Fruit fly (Drosophila melanogaster) whole organism, embryonic: ENCODE data around the gene yellow-f2.
A peak's percentile ranks its signal among the peaks of the same experiment; 100 is the strongest.

Experiments
- Abd-B ChIP-seq: fragments of 200-800 bp; sonication (Bioruptor generic); optimal IDR thresholded peaks from 2 replicates; lab custom pipeline; 2018; ENCODE audit warnings: missing biosample characterization, mild to moderate bottlenecking, missing genetic modification characterization, moderate library complexity
- C15 ChIP-seq: fragments of 200-800 bp; sonication (Bioruptor generic); IDR thresholded peaks from 3 replicates; pipeline ENCODE4 v1.3.6; 2022; ENCODE audit warnings: missing biosample characterization, missing genetic modification characterization
- CG1024 ChIP-seq: fragments of 200-800 bp; sonication (Bioruptor generic); IDR thresholded peaks from 2 replicates; pipeline ENCODE4 v1.3.6; 2022; ENCODE audit warnings: missing biosample characterization, missing genetic modification characterization
- CG11085 ChIP-seq: fragments of 200-800 bp; sonication (Bioruptor generic); IDR thresholded peaks from 2 replicates; pipeline ENCODE4 v1.3.6; 2022; ENCODE audit warnings: missing biosample characterization, missing genetic modification characterization
- CG11093 ChIP-seq: fragments of 200-800 bp; sonication (Bioruptor generic); IDR thresholded peaks from 3 replicates; pipeline ENCODE4 v1.3.6; 2022; ENCODE audit warnings: missing biosample characterization, missing genetic modification characterization
- CG11560 ChIP-seq: fragments of 200-800 bp; sonication (Bioruptor generic); IDR thresholded peaks from 3 replicates; pipeline ENCODE4 v1.3.6; 2022; ENCODE audit warnings: missing biosample characterization, missing genetic modification characterization
- CG13894 ChIP-seq: fragments of 200-800 bp; sonication (Bioruptor generic); optimal IDR thresholded peaks from 3 replicates; lab custom pipeline; 2018; ENCODE audit warnings: missing biosample characterization, mild to moderate bottlenecking, missing genetic modification characterization, moderate library complexity
- CG16779 ChIP-seq: fragments of 200-800 bp; sonication (Bioruptor generic); IDR thresholded peaks from 2 replicates; pipeline ENCODE4 v1.3.6; 2022; ENCODE audit warnings: missing biosample characterization, missing genetic modification characterization
- CG17912 ChIP-seq: fragments of 200-800 bp; sonication (Bioruptor generic); optimal IDR thresholded peaks from 2 replicates; lab custom pipeline; 2018; ENCODE audit warnings: missing biosample characterization, mild to moderate bottlenecking, missing genetic modification characterization
- CG2129 ChIP-seq: fragments of 200-800 bp; sonication (Bioruptor generic); IDR thresholded peaks from 2 replicates; pipeline ENCODE4 v1.3.6; 2022; ENCODE audit warnings: missing biosample characterization, missing genetic modification characterization; ENCODE audit not compliant: partially characterized antibody
- CG2678 ChIP-seq: fragments of 200-800 bp; sonication (Bioruptor generic); optimal IDR thresholded peaks from 3 replicates; lab custom pipeline; 2019; ENCODE audit warnings: missing biosample characterization, mild to moderate bottlenecking, missing genetic modification characterization, moderate library complexity
- CG2875 ChIP-seq: fragments of 200-800 bp; sonication (Bioruptor generic); optimal IDR thresholded peaks from 2 replicates; lab custom pipeline; 2017; ENCODE audit warnings: missing biosample characterization, mild to moderate bottlenecking, missing genetic modification characterization, missing genetic modification reagents
- CG30403 ChIP-seq: fragments of 200-800 bp; sonication (Bioruptor generic); optimal IDR thresholded peaks from 3 replicates; lab custom pipeline; 2016; ENCODE audit warnings: missing biosample characterization, missing genetic modification characterization
- CG3726 ChIP-seq: fragments of 200-800 bp; sonication (Bioruptor generic); IDR thresholded peaks from 3 replicates; pipeline ENCODE4, ENCODE4 v1.3.6; 2022; ENCODE audit warnings: missing biosample characterization, missing genetic modification characterization
- CG42726 ChIP-seq: fragments of 200-800 bp; sonication (Bioruptor generic); IDR thresholded peaks from 2 replicates; pipeline ENCODE4 v1.3.6; 2022; ENCODE audit warnings: missing biosample characterization, missing genetic modification characterization; ENCODE audit not compliant: partially characterized antibody
- CG4360 ChIP-seq: fragments of 200-800 bp; sonication (Bioruptor generic); IDR thresholded peaks from 2 replicates; pipeline ENCODE4 v1.3.6; 2022; ENCODE audit warnings: missing biosample characterization, missing genetic modification characterization
- CG7745 ChIP-seq: fragments of 200-800 bp; sonication (Bioruptor generic); optimal IDR thresholded peaks from 2 replicates; lab custom pipeline; 2018; ENCODE audit warnings: missing biosample characterization, mild to moderate bottlenecking, missing genetic modification characterization, moderate library complexity
- CG9932 ChIP-seq: fragments of 200-800 bp; sonication (Bioruptor generic); IDR thresholded peaks from 2 replicates; pipeline ENCODE4 v1.3.6; 2022; ENCODE audit warnings: missing biosample characterization, missing genetic modification characterization
- CrebB ChIP-seq: fragments of 200-800 bp; sonication (Bioruptor generic); optimal IDR thresholded peaks from 3 replicates; lab custom pipeline; 2018; ENCODE audit warnings: missing biosample characterization, mild to moderate bottlenecking, missing genetic modification characterization
- Dll ChIP-seq: fragments of 200-800 bp; sonication (Bioruptor generic); IDR thresholded peaks from 4 replicates; pipeline ENCODE4 v1.3.6; 2022; ENCODE audit warnings: missing biosample characterization, missing genetic modification characterization; ENCODE audit not compliant: partially characterized antibody
- Drgx ChIP-seq: fragments of 200-800 bp; sonication (Bioruptor generic); IDR thresholded peaks from 2 replicates; pipeline ENCODE4 v1.3.6; 2022; ENCODE audit warnings: missing biosample characterization, missing genetic modification characterization
- Gsc ChIP-seq: fragments of 200-800 bp; sonication (Bioruptor generic); IDR thresholded peaks from 2 replicates; pipeline ENCODE4 v1.3.6; 2022; ENCODE audit warnings: missing biosample characterization, missing genetic modification characterization
- H2.0 ChIP-seq: fragments of 200-800 bp; sonication (Bioruptor generic); IDR thresholded peaks from 2 replicates; pipeline ENCODE4 v1.3.6; 2022; ENCODE audit warnings: missing biosample characterization, missing genetic modification characterization
- Hmx ChIP-seq: fragments of 200-800 bp; sonication (Bioruptor generic); optimal IDR thresholded peaks from 2 replicates; lab custom pipeline; 2016; ENCODE audit warnings: missing biosample characterization, missing genetic modification characterization
- Hr78 ChIP-seq, 2 experiments: fragments of 200-800 bp in 1 of 2; fragments of >200 bp in 1 of 2; sonication (Bioruptor generic) in 1 of 2; optimal IDR thresholded peaks; 2 replicates each; lab custom pipeline; 2017 to 2019; ENCODE audit warnings: missing biosample characterization in 2 of 2, missing genetic modification characterization in 2 of 2, mild to moderate bottlenecking in 1 of 2, moderate library complexity in 1 of 2
- Med ChIP-seq: fragments of 200-800 bp; sonication (Bioruptor generic); peaks from one replicate; lab custom pipeline; 2016; ENCODE audit warnings: missing biosample characterization, missing genetic modification characterization, mild to moderate bottlenecking, inconsistent platforms, moderate library complexity
- NfI ChIP-seq: fragments of 200-800 bp; sonication (Bioruptor generic); optimal IDR thresholded peaks from 3 replicates; lab custom pipeline; 2018; ENCODE audit warnings: missing biosample characterization, mild to moderate bottlenecking, missing genetic modification characterization, moderate library complexity
- Sry-δ ChIP-seq: fragments of 200-800 bp; sonication (Bioruptor generic); optimal IDR thresholded peaks from 2 replicates; lab custom pipeline; 2016; ENCODE audit warnings: missing biosample characterization, missing genetic modification characterization
- ac ChIP-seq: fragments of 200-800 bp; sonication (Bioruptor generic); optimal IDR thresholded peaks from 3 replicates; lab custom pipeline; 2017; ENCODE audit warnings: missing biosample characterization, mild to moderate bottlenecking, missing genetic modification characterization
- ase ChIP-seq: fragments of 200-800 bp; sonication (Bioruptor generic); IDR thresholded peaks from 3 replicates; pipeline ENCODE4 v1.3.6; 2022; ENCODE audit warnings: missing biosample characterization, missing genetic modification characterization
- az2 ChIP-seq: fragments of 200-800 bp; sonication (Bioruptor generic); optimal IDR thresholded peaks from 3 replicates; lab custom pipeline; 2016; ENCODE audit warnings: missing biosample characterization, missing genetic modification characterization
- bigmax ChIP-seq: fragments of 200-800 bp; sonication (Bioruptor generic); optimal IDR thresholded peaks from 2 replicates; lab custom pipeline; 2018; ENCODE audit warnings: missing biosample characterization, mild to moderate bottlenecking, missing genetic modification characterization
- croc ChIP-seq: fragments of 200-800 bp; sonication (Bioruptor generic); conservative IDR thresholded peaks from 3 replicates; pipeline ENCODE4 v1.3.6; 2022; ENCODE audit warnings: missing biosample characterization, missing genetic modification characterization
- dm ChIP-seq: fragments of 200-800 bp; sonication (Bioruptor generic); optimal IDR thresholded peaks from 3 replicates; lab custom pipeline; 2016; ENCODE audit warnings: missing biosample characterization, missing genetic modification characterization
- ems ChIP-seq: fragments of 200-800 bp; sonication (Bioruptor generic); optimal IDR thresholded peaks from 3 replicates; lab custom pipeline; 2016; ENCODE audit warnings: missing biosample characterization, missing genetic modification characterization
- eyg ChIP-seq: fragments of 200-800 bp; sonication (Bioruptor generic); optimal IDR thresholded peaks from 3 replicates; lab custom pipeline; 2016; ENCODE audit warnings: missing biosample characterization, missing genetic modification characterization
- fru ChIP-seq: fragments of >200 bp; optimal IDR thresholded peaks from 2 replicates; lab custom pipeline; 2017
- hb ChIP-seq: fragments of 200-800 bp; sonication (Bioruptor generic); IDR thresholded peaks from 3 replicates; pipeline ENCODE4 v1.3.6; 2022; ENCODE audit warnings: missing biosample characterization, missing genetic modification characterization; ENCODE audit not compliant: partially characterized antibody
- inv ChIP-seq: fragments of 200-800 bp; sonication (Bioruptor generic); IDR thresholded peaks from 2 replicates; pipeline ENCODE4 v1.3.6; 2022; ENCODE audit warnings: missing biosample characterization, missing genetic modification characterization; ENCODE audit not compliant: partially characterized antibody
- lilli ChIP-seq: fragments of 200-800 bp; sonication (Bioruptor generic); optimal IDR thresholded peaks from 3 replicates; lab custom pipeline; 2016; ENCODE audit warnings: missing biosample characterization, missing genetic modification characterization
- oc ChIP-seq: fragments of 200-800 bp; sonication (Bioruptor generic); optimal IDR thresholded peaks from 2 replicates; lab custom pipeline; 2018; ENCODE audit warnings: missing biosample characterization, mild to moderate bottlenecking, missing genetic modification characterization, moderate library complexity
- pnt ChIP-seq: fragments of 200-800 bp; sonication (Bioruptor generic); optimal IDR thresholded peaks from 3 replicates; lab custom pipeline; 2016; ENCODE audit warnings: missing biosample characterization, missing genetic modification characterization
- pros ChIP-seq: fragments of 200-800 bp; sonication (Bioruptor generic); optimal IDR thresholded peaks from 3 replicates; lab custom pipeline; 2019; ENCODE audit warnings: missing biosample characterization, mild to moderate bottlenecking, missing genetic modification characterization, moderate library complexity
- psq ChIP-seq: fragments of 200-800 bp; sonication (Bioruptor generic); optimal IDR thresholded peaks from 2 replicates; lab custom pipeline; 2017; ENCODE audit warnings: missing biosample characterization, missing genetic modification characterization
- run ChIP-seq: fragments of 200-800 bp; sonication (Bioruptor generic); optimal IDR thresholded peaks from 3 replicates; lab custom pipeline; 2018; ENCODE audit warnings: missing biosample characterization, mild to moderate bottlenecking, missing genetic modification characterization
- sug ChIP-seq: fragments of 200-800 bp; optimal IDR thresholded peaks from 2 replicates; lab custom pipeline; 2019; ENCODE audit warnings: missing biosample characterization, mild to moderate bottlenecking, missing genetic modification characterization, moderate library complexity
- tap ChIP-seq: fragments of 200-800 bp; optimal IDR thresholded peaks from 3 replicates; lab custom pipeline; 2019; ENCODE audit warnings: missing biosample characterization, mild to moderate bottlenecking, missing genetic modification characterization, moderate library complexity
- tgo ChIP-seq: fragments of 200-800 bp; sonication (Bioruptor generic); IDR thresholded peaks from 3 replicates; pipeline ENCODE4 v1.3.6; 2022; ENCODE audit warnings: missing biosample characterization, missing genetic modification characterization
- trh ChIP-seq: fragments of 200-800 bp; sonication (Bioruptor generic); optimal IDR thresholded peaks from 2 replicates; lab custom pipeline; 2016; ENCODE audit warnings: missing biosample characterization, missing genetic modification characterization
- wdn ChIP-seq: fragments of 200-800 bp; sonication (Bioruptor generic); IDR thresholded peaks from 2 replicates; pipeline ENCODE4 v1.3.6; 2022; ENCODE audit warnings: missing biosample characterization, missing genetic modification characterization
- wek ChIP-seq: fragments of 200-800 bp; sonication (Bioruptor generic); optimal IDR thresholded peaks from 3 replicates; lab custom pipeline; 2018; ENCODE audit warnings: missing biosample characterization, mild to moderate bottlenecking, missing genetic modification characterization, moderate library complexity

Gene yellow-f2

dm6 chr3R:13012351-13012750 lies 17.4 kb upstream of the yellow-f2 start (continued):
- TF ChIP-seq CG1024 (GFP tag; lab: Robert Waterston, UW), result no peak
- no peak for TF ChIP-seq hb (GFP tag; lab: Robert Waterston, UW)
- peak; percentile 13 for TF ChIP-seq bigmax
- TF ChIP-seq pnt (GFP tag; lab: Kevin White, UChicago), result peak; percentile 40
- TF ChIP-seq CG17912, result no peak
- TF ChIP-seq CG9932 (GFP tag; lab: Robert Waterston, UW), result peak; percentile 67
- TF ChIP-seq oc (tag; lab: Kevin White, UChicago), result peak; percentile 58
- peak; percentile 55; the same call in 2 of the 3 replicates for TF ChIP-seq tgo
- 0 out of 2 replicates have a peak, but pooled peaks have one; percentile 39 for TF ChIP-seq CG11085 (GFP tag; lab: Robert Waterston, UW)
- peak; percentile 60 for TF ChIP-seq H2.0
- no peak for TF ChIP-seq Gsc
- TF ChIP-seq Hmx (GFP tag; lab: Kevin White, UChicago), result no peak
- TF ChIP-seq CG13894 (tag; lab: Kevin White, UChicago), result no peak
- TF ChIP-seq wdn (GFP tag; lab: Robert Waterston, UW), result peak; percentile 55; the same call in 1 of the 2 replicates
- TF ChIP-seq sug (tag; lab: Kevin White, UChicago), result peak; percentile 1
- no peak for TF ChIP-seq ac
- TF ChIP-seq Sry-δ (GFP tag; lab: Kevin White, UChicago), result peak; percentile 30
- peak; percentile 3 for TF ChIP-seq az2 (GFP tag; lab: Kevin White, UChicago)
- TF ChIP-seq CG3726 (GFP tag; lab: Robert Waterston, UW), result no peak
- peak; percentile 24; the same call in 2 of the 3 replicates for TF ChIP-seq croc
- peak; percentile 96 for TF ChIP-seq Med (GFP tag; lab: Kevin White, UChicago)
- peak; percentile 53 for TF ChIP-seq Abd-B (GFP tag; lab: Kevin White, UChicago)
- peak; percentile 27 for TF ChIP-seq wek
- peak; percentile 69; the same call in 2 of the 3 replicates for TF ChIP-seq ase
- TF ChIP-seq CG7745, result no peak
- TF ChIP-seq NfI (GFP tag; lab: Kevin White, UChicago), result peak; percentile 58
- peak; percentile 29 for TF ChIP-seq pros (GFP tag; lab: Kevin White, UChicago)
- TF ChIP-seq CG2875 (GFP tag; lab: Kevin White, UChicago), result no peak
- TF ChIP-seq CG2678 (tag; lab: Kevin White, UChicago), result peak; percentile 57
- TF ChIP-seq C15 (GFP tag; lab: Robert Waterston, UW), result no peak
- no peak for TF ChIP-seq CG2129 (GFP tag; lab: Robert Waterston, UW)
- TF ChIP-seq CG11093, result no peak
- TF ChIP-seq psq (GFP tag; lab: Kevin White, UChicago), result no peak
- peak; percentile 23 for TF ChIP-seq trh (GFP tag; lab: Kevin White, UChicago)
- TF ChIP-seq run, result no peak
- TF ChIP-seq CrebB, result peak; percentile 66
- TF ChIP-seq fru (lab: Kevin White, UChicago), result no peak
- peak; percentile 81 for TF ChIP-seq lilli (GFP tag; lab: Kevin White, UChicago)
- peak; percentile 75 for TF ChIP-seq CG30403 (GFP tag; lab: Kevin White, UChicago)
- TF ChIP-seq CG16779, result peak; percentile 57; the same call in 1 of the 2 replicates
- TF ChIP-seq ems (GFP tag; lab: Kevin White, UChicago), result peak; percentile 61
- TF ChIP-seq eyg (GFP tag; lab: Kevin White, UChicago), result peak; percentile 66
- TF ChIP-seq inv (GFP tag; lab: Robert Waterston, UW), result no peak
- TF ChIP-seq CG11560 (tag; lab: Robert Waterston, UW), result no peak; the same call in 2 of the 3 replicates
- TF ChIP-seq Dll (GFP tag; lab: Robert Waterston, UW), result no peak
- 0 out of 2 replicates have a peak, but pooled peaks have one; percentile 52 for TF ChIP-seq CG42726 (GFP tag; lab: Robert Waterston, UW)
- TF ChIP-seq tap (tag; lab: Kevin White, UChicago), result no peak
- TF ChIP-seq CG4360 (GFP tag; lab: Robert Waterston, UW), result peak; percentile 53; the same call in 1 of the 2 replicates
- peak; percentile 80 for TF ChIP-seq dm (GFP tag; lab: Kevin White, UChicago)
- peak in 1 of 2 experiments; percentile 11 for TF ChIP-seq Hr78 (GFP tag; optimal IDR thresholded peaks at IDR 0.05; lab: Kevin White, UChicago)
- peak; percentile 84 for TF ChIP-seq Drgx (GFP tag; lab: Robert Waterston, UW)
